Worm (Caenorhabditis elegans): ENCODE measurements around the gene F21A3.2.
A peak's percentile ranks its signal among the peaks of the same experiment; 100 is the strongest.

DNA sequence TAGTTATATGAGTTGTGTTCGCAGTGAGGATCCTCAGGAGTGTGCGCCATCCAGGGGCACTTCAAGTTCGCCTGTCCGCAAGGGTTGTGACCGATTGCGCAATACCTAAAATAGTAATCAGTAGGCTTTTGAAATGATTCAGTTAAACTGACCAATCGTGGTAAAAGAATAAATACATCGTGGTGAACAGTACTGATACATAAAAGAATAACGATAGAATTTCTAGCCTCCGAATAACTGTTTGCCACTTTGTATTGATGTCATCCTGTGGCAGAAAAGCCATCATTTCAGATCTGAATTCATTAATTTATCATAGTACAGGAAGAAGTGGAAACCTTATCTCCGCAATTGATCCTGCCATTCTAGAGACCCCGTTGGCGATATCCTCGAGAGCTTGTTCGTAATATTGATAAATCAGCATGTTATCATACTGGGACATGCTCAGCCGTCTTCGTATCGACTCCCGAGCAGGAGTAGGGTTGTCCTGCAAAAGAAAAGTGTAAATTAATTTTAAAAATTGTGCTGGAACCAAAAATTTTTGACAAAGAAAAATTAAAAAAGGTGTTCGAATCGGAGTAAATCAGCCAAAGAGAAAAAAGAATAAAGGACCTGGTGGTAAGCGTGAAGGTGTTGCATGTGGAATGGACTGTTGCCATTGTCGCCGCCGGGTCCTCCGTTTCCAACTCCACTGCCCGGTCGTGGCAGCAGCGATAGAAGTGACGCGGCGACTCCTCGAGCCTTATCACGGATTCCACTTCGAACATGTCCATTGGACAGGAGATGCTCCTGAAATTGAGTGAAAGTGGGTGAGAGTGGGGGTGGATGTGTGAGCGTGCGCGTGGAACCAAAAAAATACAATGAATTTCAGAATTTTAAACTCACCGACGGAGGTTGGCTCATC is 20.7 kb downstream of the F21A3.2 start:
- TF ChIP-seq F52B5.7 (tag; optimal IDR thresholded peaks at IDR 0.05): no peak
- TF ChIP-seq mel-28 (tag; optimal IDR thresholded peaks at IDR 0.05; ENCODE audit: borderline replicate concordance): no peak
- no peak for TF ChIP-seq F55B11.4 (tag; optimal IDR thresholded peaks at IDR 0.05; ENCODE audit: borderline replicate concordance, insufficient read depth)
- no peak for TF ChIP-seq fkh-3 (tag; optimal IDR thresholded peaks at IDR 0.05)
- TF ChIP-seq egrh-3 (GFP tag; IDR thresholded peaks at IDR 0.05): no peak
- TF ChIP-seq snpc-4 (GFP tag; optimal IDR thresholded peaks at IDR 0.05): no peak
- TF ChIP-seq snpc-4 (tag; optimal IDR thresholded peaks at IDR 0.05): peak in 2 of 4 experiments; percentile 6 to 23
- peak; percentile 70; the same call in 1 of the 2 replicates for TF ChIP-seq lin-26 (GFP tag; IDR thresholded peaks at IDR 0.05)
- TF ChIP-seq unc-62 (GFP tag; optimal IDR thresholded peaks at IDR 0.05): no peak
- no peak for TF ChIP-seq nfya-2 (GFP tag; IDR thresholded peaks at IDR 0.05)
- no peak for TF ChIP-seq egl-44 (GFP tag; IDR thresholded peaks at IDR 0.05)
- TF ChIP-seq madf-8 (GFP tag; conservative IDR thresholded peaks at IDR 0.05): no peak
- no peak for TF ChIP-seq nfya-1 (tag; optimal IDR thresholded peaks at IDR 0.05; ENCODE audit: borderline replicate concordance, insufficient read depth)
- TF ChIP-seq lin-35 (GFP tag; optimal IDR thresholded peaks at IDR 0.05): peak in 1 of 3 experiments; percentile 32

Data from whole organism, young adult.